Worm (Caenorhabditis elegans) whole organism, early embryonic: Measurements from ENCODE around the gene flp-21.

ENCODE experiments used
- B0310.2 ChIP-seq: sonication (generic microtip); optimal IDR thresholded peaks from 2 replicates; lab custom pipeline; 2016; ENCODE audit warnings: mild to moderate bottlenecking, missing genetic modification characterization, missing compliant biosample characterization
- F13C5.2 ChIP-seq: sonication (generic microtip); optimal IDR thresholded peaks from 2 replicates; lab custom pipeline; 2017; ENCODE audit warnings: mild to moderate bottlenecking, missing genetic modification characterization, inconsistent platforms, missing compliant biosample characterization
- aly-1 ChIP-seq: sonication (generic microtip); optimal IDR thresholded peaks from 2 replicates; lab custom pipeline; 2016; ENCODE audit warnings: missing genetic modification characterization, missing compliant biosample characterization
- ama-1 ChIP-seq: fragments of 150-350 bp; optimal IDR thresholded peaks from 2 replicates; lab custom pipeline; 2014
- ceh-36 ChIP-seq: sonication (generic microtip); optimal IDR thresholded peaks from 2 replicates; lab custom pipeline; 2016; ENCODE audit warnings: missing genetic modification characterization, inconsistent platforms, missing compliant biosample characterization
- flt-1 ChIP-seq: fragments of 200-800 bp; sonication (Bioruptor generic); IDR thresholded peaks from 2 replicates; pipeline ENCODE4 v1.3.6; 2022; ENCODE audit warnings: missing genetic modification characterization, missing compliant biosample characterization
- hmbx-1 ChIP-seq: sonication (generic microtip); optimal IDR thresholded peaks from 2 replicates; lab custom pipeline; 2016; ENCODE audit warnings: mild to moderate bottlenecking, missing genetic modification characterization, missing compliant biosample characterization
- hmg-4 ChIP-seq: fragments of 200-800 bp; sonication (Bioruptor generic); optimal IDR thresholded peaks from 2 replicates; lab custom pipeline; 2018; ENCODE audit warnings: mild to moderate bottlenecking, missing genetic modification characterization, missing compliant biosample characterization
- hnd-1 ChIP-seq: sonication (generic microtip); optimal IDR thresholded peaks from 2 replicates; lab custom pipeline; 2016; ENCODE audit warnings: missing genetic modification characterization, missing compliant biosample characterization
- scrt-1 ChIP-seq: fragments of 200-800 bp; sonication (Bioruptor generic); IDR thresholded peaks from 2 replicates; pipeline ENCODE4 v1.3.6; 2022; ENCODE audit warnings: missing genetic modification characterization, missing compliant biosample characterization
- tbx-37 ChIP-seq: fragments of 200-800 bp; sonication (Bioruptor generic); conservative IDR thresholded peaks from 2 replicates; pipeline ENCODE4 v1.3.6; 2022; ENCODE audit warnings: missing genetic modification reagents, missing genetic modification characterization, missing compliant biosample characterization
- tra-4 ChIP-seq: sonication (generic microtip); optimal IDR thresholded peaks from 2 replicates; lab custom pipeline; 2017; ENCODE audit warnings: missing genetic modification characterization, missing compliant biosample characterization

DNA sequence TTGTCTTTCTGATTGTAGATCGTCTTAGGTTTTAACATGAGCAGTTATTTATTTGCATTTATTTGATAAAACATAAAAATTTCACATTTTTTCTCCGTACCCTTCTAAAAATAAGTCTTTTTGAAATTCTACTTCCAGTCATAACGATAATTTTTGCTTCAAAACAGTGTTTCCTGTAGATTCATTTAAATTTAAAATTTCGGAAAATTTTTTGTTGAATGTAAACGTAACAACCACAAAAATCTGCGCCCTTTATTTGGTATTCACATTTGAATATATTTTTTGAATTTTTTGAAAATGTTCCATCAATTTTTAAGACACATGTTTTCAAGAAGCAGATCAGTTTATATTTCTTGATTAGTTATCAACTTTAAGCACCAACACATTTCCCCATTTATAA is 47.8 kb upstream of the flp-21 start:
- TF ChIP-seq B0310.2 (tag; lab: Kevin White, UChicago) (no peak), ama-1 (lab: Kevin White, UChicago) (no peak), ceh-36 (no peak), hmg-4 (GFP tag; lab: Kevin White, UChicago) (no peak), aly-1 (tag; lab: Kevin White, UChicago) (no peak), F13C5.2 (tag; lab: Kevin White, UChicago) (no peak), flt-1 (GFP tag; lab: Robert Waterston, UW) (no peak), tbx-37 (GFP tag; lab: Robert Waterston, UW) (no peak), hnd-1 (tag; lab: Kevin White, UChicago) (no peak), tra-4 (tag; lab: Kevin White, UChicago) (no peak), hmbx-1 (tag; lab: Kevin White, UChicago) (no peak), scrt-1 (GFP tag; lab: Robert Waterston, UW) (no peak)
